Worm (Caenorhabditis elegans) whole organism, L4/young adult: Measurements from ENCODE around the gene F35E8.7.

ENCODE experiments used
- W03F9.2 ChIP-seq: fragments of 150-350 bp; optimal IDR thresholded peaks from 2 replicates; lab custom pipeline; 2014; ENCODE audit warnings: missing biosample characterization, missing genetic modification characterization
- dao-5 ChIP-seq: sonication (generic microtip); optimal IDR thresholded peaks from 2 replicates; lab custom pipeline; 2016; ENCODE audit warnings: missing genotype, missing genetic modification characterization, moderate library complexity, missing compliant biosample characterization
- him-1 ChIP-seq: sonication (generic microtip); optimal IDR thresholded peaks from 2 replicates; lab custom pipeline; 2016; ENCODE audit warnings: missing genotype, missing genetic modification reagents, missing genetic modification characterization, missing compliant biosample characterization

ce11 chrV:15870356-15870755, 43.5 kb upstream of the F35E8.7 start, which contains the start of gene str-57:
- TF ChIP-seq him-1 (tag; lab: Kevin White, UChicago): no peak
- no peak for TF ChIP-seq W03F9.2 (tag; lab: Kevin White, UChicago)
- no peak for TF ChIP-seq dao-5 (tag; lab: Kevin White, UChicago)
